Fruit fly (Drosophila melanogaster): ENCODE data around the gene mRpL13.

- TF ChIP-seq cnc (optimal IDR thresholded peaks at IDR 0.05) (no peak), CG11617 (GFP tag; optimal IDR thresholded peaks at IDR 0.05) (no peak), pad (GFP tag; optimal IDR thresholded peaks at IDR 0.05) (no peak), CG33017 (tag; optimal IDR thresholded peaks at IDR 0.05) (no peak), bab1 (GFP tag; optimal IDR thresholded peaks at IDR 0.05) (no peak), CG7101 (tag; optimal IDR thresholded peaks at IDR 0.05) (no peak), kay (GFP tag; ENCODE audit: borderline replicate concordance) (no peak), CG1620 (GFP tag; optimal IDR thresholded peaks at IDR 0.05) (no peak), CG12768 (GFP tag; optimal IDR thresholded peaks at IDR 0.05) (no peak), cic (GFP tag; optimal IDR thresholded peaks at IDR 0.05) (no peak), CG14711 (tag; optimal IDR thresholded peaks at IDR 0.05) (no peak)
Observed at dm6 chr2L:18906615-18907014, 47.6 kb upstream of the mRpL13 start.

Measured in whole organism, adult.